Worm (Caenorhabditis elegans) whole organism, L1 larva: ENCODE results near the gene nhr-264.
"Not testable (repeated sequence)": the region's sequence is repeated elsewhere in the genome, so short reads cannot be mapped to it uniquely, and the experiment has no call there.

Source experiments
- C04F5.9 ChIP-seq: sonication (generic microtip); optimal IDR thresholded peaks from 2 replicates; lab custom pipeline; 2016; ENCODE audit warnings: missing genetic modification characterization, missing compliant biosample characterization
- C16A3.4 ChIP-seq: fragments of 150-350 bp; optimal IDR thresholded peaks from 2 replicates; lab custom pipeline; 2014; ENCODE audit warnings: missing biosample characterization, missing genetic modification characterization
- blmp-1 ChIP-seq: fragments of 150-350 bp; optimal IDR thresholded peaks from 2 replicates; lab custom pipeline; 2014; ENCODE audit warnings: missing biosample characterization, missing genetic modification characterization
- ceh-8 ChIP-seq: fragments of 200-800 bp; sonication (Bioruptor generic); optimal IDR thresholded peaks from 2 replicates; lab custom pipeline; 2018; ENCODE audit warnings: mild to moderate bottlenecking, missing genetic modification characterization, moderate library complexity, missing compliant biosample characterization
- ceh-82 ChIP-seq, 3 experiments: fragments of 150-350 bp in 1 of 3; sonication (generic microtip) in 2 of 3; optimal IDR thresholded peaks; 2 replicates each; lab custom pipeline; 2014 to 2017; ENCODE audit warnings: missing biosample characterization in 3 of 3, missing genetic modification characterization in 3 of 3
- ceh-88 ChIP-seq: fragments of 200-800 bp; sonication (Bioruptor generic); IDR thresholded peaks from 2 replicates; pipeline ENCODE4 v1.3.6; 2022; ENCODE audit warnings: missing genetic modification characterization, missing compliant biosample characterization
- ceh-90 ChIP-seq: sonication (generic microtip); optimal IDR thresholded peaks from 2 replicates; lab custom pipeline; 2016; ENCODE audit warnings: missing genetic modification characterization, missing compliant biosample characterization
- efl-1 ChIP-seq, 4 experiments: fragments of 150-350 bp; optimal IDR thresholded peaks in 3 of 4; peaks in 1 of 4; 1 replicate in 1 of 4; 2 replicates in 3 of 4; lab custom pipeline; 2014; ENCODE audit warnings: missing biosample characterization in 2 of 4, missing genetic modification characterization in 2 of 4, missing genetic modification reagents in 2 of 4
- egl-27 ChIP-seq, 2 experiments: fragments of 150-350 bp in 1 of 2; sonication (generic microtip); optimal IDR thresholded peaks; 3 replicates each; lab custom pipeline; 2017 to 2018; ENCODE audit warnings: missing biosample characterization in 2 of 2, missing genetic modification characterization in 2 of 2, missing genetic modification reagents in 2 of 2
- fos-1 ChIP-seq: fragments of 150-350 bp; optimal IDR thresholded peaks from 2 replicates; lab custom pipeline; 2014; ENCODE audit warnings: missing biosample characterization, missing genetic modification characterization
- isw-1 ChIP-seq: fragments of 200-800 bp; sonication (Bioruptor generic); IDR thresholded peaks from 2 replicates; pipeline ENCODE4 v1.3.6; 2022; ENCODE audit warnings: missing genetic modification characterization, missing compliant biosample characterization
- jun-1 ChIP-seq: fragments of 150-350 bp; optimal IDR thresholded peaks from 2 replicates; lab custom pipeline; 2014; ENCODE audit warnings: missing biosample characterization, missing genetic modification reagents, missing genetic modification characterization
- lin-13 ChIP-seq: fragments of 150-350 bp; optimal IDR thresholded peaks from 2 replicates; lab custom pipeline; 2014; ENCODE audit warnings: missing biosample characterization, missing genetic modification reagents, missing genetic modification characterization
- lin-35 ChIP-seq, 2 experiments: fragments of 150-350 bp; optimal IDR thresholded peaks; 2 replicates each; lab custom pipeline; 2014; ENCODE audit warnings: missing biosample characterization in 2 of 2, missing genetic modification characterization in 2 of 2, missing genetic modification reagents in 2 of 2
- mab-9 ChIP-seq: fragments of 200-800 bp; sonication (Bioruptor generic); IDR thresholded peaks from 2 replicates; pipeline ENCODE4 v1.3.6; 2022; ENCODE audit warnings: missing genetic modification reagents, missing genetic modification characterization, missing compliant biosample characterization
- mdl-1 ChIP-seq, 2 experiments: fragments of 150-350 bp; optimal IDR thresholded peaks; 2 replicates each; lab custom pipeline; 2014 to 2017; ENCODE audit warnings: missing biosample characterization in 2 of 2, missing genetic modification characterization in 2 of 2, inconsistent platforms in 1 of 2
- mep-1 ChIP-seq: fragments of 150-350 bp; optimal IDR thresholded peaks from 2 replicates; lab custom pipeline; 2014; ENCODE audit warnings: missing biosample characterization, missing genetic modification characterization
- nhr-12 ChIP-seq: sonication (generic microtip); optimal IDR thresholded peaks from 2 replicates; lab custom pipeline; 2017; ENCODE audit warnings: missing biosample characterization, missing genetic modification characterization
- nhr-19 ChIP-seq: fragments of 200-800 bp; sonication (Bioruptor generic); conservative IDR thresholded peaks from 2 replicates; pipeline ENCODE4 v1.3.6; 2022; ENCODE audit warnings: missing genetic modification characterization, missing compliant biosample characterization
- nhr-20 ChIP-seq: sonication (generic microtip); optimal IDR thresholded peaks from 2 replicates; lab custom pipeline; 2016; ENCODE audit warnings: mild to moderate bottlenecking, missing genetic modification characterization, missing compliant biosample characterization
- nhr-47 ChIP-seq: sonication (generic microtip); optimal IDR thresholded peaks from 2 replicates; lab custom pipeline; 2016; ENCODE audit warnings: mild to moderate bottlenecking, missing genetic modification characterization, moderate library complexity, missing compliant biosample characterization
- nhr-85 ChIP-seq: sonication (generic microtip); peaks from one replicate; lab custom pipeline; 2016; ENCODE audit warnings: missing genetic modification characterization, inconsistent platforms, missing compliant biosample characterization
- pag-3 ChIP-seq: sonication (generic microtip); optimal IDR thresholded peaks from 2 replicates; lab custom pipeline; 2017; ENCODE audit warnings: missing genetic modification characterization, mild to moderate bottlenecking, missing compliant biosample characterization, antibody characterized with exemption, borderline replicate concordance; ENCODE audit not compliant: insufficient read depth
- rnt-1 ChIP-seq: sonication (generic microtip); optimal IDR thresholded peaks from 2 replicates; lab custom pipeline; 2016; ENCODE audit warnings: mild to moderate bottlenecking, missing genetic modification characterization, moderate library complexity, missing compliant biosample characterization
- snu-23 ChIP-seq: sonication (generic microtip); optimal IDR thresholded peaks from 2 replicates; lab custom pipeline; 2016; ENCODE audit warnings: missing genetic modification characterization, missing compliant biosample characterization
- sox-4 ChIP-seq: sonication (generic microtip); optimal IDR thresholded peaks from 2 replicates; lab custom pipeline; 2016; ENCODE audit warnings: missing genetic modification characterization, missing compliant biosample characterization
- sup-37 ChIP-seq: fragments of 200-800 bp; sonication (Bioruptor generic); optimal IDR thresholded peaks from 2 replicates; lab custom pipeline; 2018; ENCODE audit warnings: mild to moderate bottlenecking, missing genetic modification characterization, missing compliant biosample characterization
- unc-30 ChIP-seq: sonication (generic microtip); optimal IDR thresholded peaks from 2 replicates; lab custom pipeline; 2017; ENCODE audit warnings: missing biosample characterization, missing genetic modification characterization
- unc-62 ChIP-seq: fragments of 150-350 bp; optimal IDR thresholded peaks from 2 replicates; lab custom pipeline; 2014; ENCODE audit warnings: missing biosample characterization, missing genetic modification reagents, missing genetic modification characterization
- unc-86 ChIP-seq: sonication (generic microtip); optimal IDR thresholded peaks from 2 replicates; lab custom pipeline; 2016; ENCODE audit warnings: missing genetic modification characterization, missing compliant biosample characterization
- xbp-1 ChIP-seq: sonication (generic microtip); optimal IDR thresholded peaks from 2 replicates; lab custom pipeline; 2016; ENCODE audit warnings: missing genetic modification characterization, missing compliant biosample characterization
- zip-4 ChIP-seq: fragments of 200-800 bp; sonication (Bioruptor generic); optimal IDR thresholded peaks from 2 replicates; lab custom pipeline; 2018; ENCODE audit warnings: mild to moderate bottlenecking, missing genetic modification characterization, moderate library complexity, missing compliant biosample characterization
- ztf-11 ChIP-seq, 2 experiments: sonication (generic microtip); optimal IDR thresholded peaks; 2 replicates each; lab custom pipeline; 2016 to 2017; ENCODE audit warnings: missing genetic modification characterization in 2 of 2, missing biosample characterization in 1 of 2, missing compliant biosample characterization in 1 of 2

nhr-264 gene

DNA sequence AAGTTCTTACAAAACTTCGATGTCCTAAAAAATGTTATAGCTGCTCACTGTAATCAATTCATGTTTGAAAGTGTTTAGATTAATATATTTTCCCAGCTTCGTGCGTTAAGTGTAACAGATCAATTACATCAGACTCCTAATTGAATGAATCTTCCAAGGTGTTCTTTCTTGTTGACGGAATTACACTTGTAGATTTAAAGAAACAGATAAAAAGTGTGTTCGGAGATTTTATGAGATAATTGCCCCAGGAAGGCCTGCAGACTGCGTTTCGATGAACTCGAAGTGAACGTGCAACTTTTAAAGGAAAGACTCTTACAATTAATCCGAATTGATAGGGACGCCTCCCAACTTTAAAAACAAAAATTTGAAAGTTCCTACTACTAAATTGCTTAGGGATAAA, 4.1 kb downstream of the nhr-264 start (continued):
- no peak for TF ChIP-seq jun-1

DNA sequence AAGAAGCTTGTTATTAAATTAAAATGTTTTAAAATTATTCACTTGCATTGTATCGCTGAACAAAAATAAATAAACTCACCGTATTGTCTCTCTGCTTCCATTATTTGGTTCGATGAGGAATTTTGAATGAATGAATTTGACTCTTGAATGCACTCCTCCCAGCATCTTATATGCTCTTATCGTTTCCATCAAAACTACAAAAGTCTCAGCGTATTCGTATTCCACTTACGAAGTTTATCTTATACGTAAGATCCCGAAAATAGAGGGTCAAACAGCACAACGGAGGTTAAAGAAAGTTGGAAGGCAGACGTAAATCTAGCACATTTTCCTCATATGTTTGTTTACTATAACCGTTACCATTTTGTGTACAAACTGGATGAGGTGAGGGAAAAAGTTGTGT, 7.4 kb downstream of the nhr-264 start, which contains the start of gene nhr-267:
Gene nhr-267 (minus strand): TSS at position 101 of the 400 bp plus-strand sequence.
- not testable (repeated sequence) for TF ChIP-seq sup-37 (GFP tag; lab: Kevin White, UChicago); lin-35 (GFP tag; optimal IDR thresholded peaks at IDR 0.05; lab: Kevin White, UChicago); ceh-8

DNA sequence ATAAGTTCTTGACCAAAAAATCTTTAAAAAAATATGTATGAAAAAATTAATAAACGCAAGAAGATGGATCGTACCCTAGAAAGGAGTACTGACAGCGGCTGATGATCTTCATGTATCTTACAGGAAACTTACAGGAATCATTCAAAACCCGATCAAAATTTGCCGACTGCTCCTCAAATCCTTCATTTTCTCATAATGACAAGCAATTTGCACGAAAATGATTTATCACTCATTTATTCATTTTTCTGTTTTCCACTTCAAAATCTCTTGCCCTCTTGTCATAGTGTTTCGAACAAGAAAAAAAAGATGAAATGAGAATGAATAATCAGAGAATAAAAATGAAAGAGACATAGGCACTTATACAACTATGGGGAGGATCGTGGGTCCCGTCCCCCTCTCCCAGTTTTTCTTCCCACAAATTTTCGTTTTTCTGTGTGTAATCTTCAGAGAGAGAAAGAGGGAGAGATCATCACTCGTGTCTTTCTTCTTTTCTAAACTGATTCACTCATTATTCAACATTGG, 19.7 kb downstream of the nhr-264 start, which contains the start of gene nmy-3:
Gene nmy-3 (plus strand): TSS at position 472 of the 522 bp plus-strand sequence.
- TF ChIP-seq C16A3.4 (tag; lab: Kevin White, UChicago) (no peak), mab-9 (GFP tag; lab: Robert Waterston, UW) (no peak), zip-4 (GFP tag; lab: Kevin White, UChicago) (no peak), lin-13 (GFP tag; lab: Kevin White, UChicago) (no peak), egl-27 (tag; optimal IDR thresholded peaks at IDR 0.05; lab: Kevin White, UChicago) (no peak), xbp-1 (tag; lab: Kevin White, UChicago) (no peak), nhr-12 (no peak)

DNA sequence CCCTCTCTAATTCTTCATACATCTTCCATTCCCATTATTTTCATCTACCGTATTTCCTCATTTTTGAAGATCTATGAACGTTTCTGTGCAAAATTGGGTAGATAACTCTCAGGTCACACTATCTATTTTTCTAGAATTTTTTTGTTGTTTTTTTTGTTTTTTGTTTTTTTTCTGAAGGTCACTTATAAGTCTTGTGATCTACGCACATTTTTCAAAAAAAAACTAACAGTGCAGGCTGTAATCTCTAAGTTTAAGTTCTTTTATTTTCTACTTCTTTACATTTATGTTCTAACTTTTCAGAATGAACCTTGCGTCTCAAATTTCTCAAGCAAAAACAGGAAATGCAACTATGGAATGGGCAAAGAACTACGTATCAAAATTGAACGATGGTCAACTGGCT, 23.9 kb downstream of the nhr-264 start, which contains the start of gene flh-3:
Gene flh-3 (plus strand): TSS at position 301 of the 400 bp plus-strand sequence.
- TF ChIP-seq nhr-47 (tag; lab: Kevin White, UChicago), result no peak
- no peak for TF ChIP-seq ceh-90 (tag; lab: Kevin White, UChicago)
- no peak for TF ChIP-seq nhr-19 (GFP tag; lab: Robert Waterston, UW)
- TF ChIP-seq fos-1 (tag; lab: Kevin White, UChicago), result no peak
- no peak for TF ChIP-seq unc-62 (GFP tag; lab: Kevin White, UChicago)
- no peak for TF ChIP-seq pag-3
- no peak for TF ChIP-seq nhr-12
- no peak for TF ChIP-seq sox-4 (tag; lab: Kevin White, UChicago)
- no peak for TF ChIP-seq blmp-1
- TF ChIP-seq snu-23, result no peak
- no peak for TF ChIP-seq C04F5.9 (tag; lab: Kevin White, UChicago)
- TF ChIP-seq ceh-82 (tag; optimal IDR thresholded peaks at IDR 0.05; lab: Kevin White, UChicago), result no peak
- TF ChIP-seq ceh-88 (GFP tag; lab: Robert Waterston, UW), result no peak
- TF ChIP-seq nhr-20 (tag; lab: Kevin White, UChicago), result no peak
- no peak for TF ChIP-seq mep-1 (tag; lab: Kevin White, UChicago)
- TF ChIP-seq unc-86 (tag; lab: Kevin White, UChicago), result no peak
- TF ChIP-seq isw-1 (GFP tag; lab: Robert Waterston, UW), result no peak
- TF ChIP-seq zip-4 (GFP tag; lab: Kevin White, UChicago), result no peak
- TF ChIP-seq mdl-1 (tag; optimal IDR thresholded peaks at IDR 0.05; lab: Kevin White, UChicago), result no peak
- TF ChIP-seq, all 84 proteins: peak for 0

DNA sequence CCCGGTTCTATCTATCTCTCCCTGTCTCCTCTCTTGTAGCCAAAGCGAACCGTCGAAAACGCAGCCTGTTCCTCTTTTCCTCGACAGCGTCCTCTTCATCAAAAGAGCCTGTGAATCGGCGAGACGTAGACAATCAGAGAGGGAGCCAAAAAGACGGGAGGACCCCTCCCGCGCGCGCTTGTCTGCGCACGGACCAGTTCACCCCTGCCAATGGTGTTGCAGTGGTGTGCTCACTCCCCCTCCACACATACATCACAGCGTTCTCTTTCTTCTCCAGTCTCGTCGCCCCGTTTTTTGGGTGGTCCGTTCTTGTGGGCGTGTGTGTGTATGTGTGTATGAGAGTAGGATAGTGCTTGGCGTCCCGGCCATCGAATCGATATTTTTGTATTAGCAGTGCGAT, 24.8 kb downstream of the nhr-264 start:
- TF ChIP-seq ztf-11 (tag; optimal IDR thresholded peaks at IDR 0.05; lab: Kevin White, UChicago), result peak in 1 of 2 experiments; percentile 28
- no peak for TF ChIP-seq efl-1 (optimal IDR thresholded peaks at IDR 0.05; lab: Kevin White, UChicago)
- peak in 1 of 2 experiments; percentile 11 for TF ChIP-seq efl-1 (GFP tag; optimal IDR thresholded peaks at IDR 0.05 in 1 of 2; lab: Kevin White, UChicago)
- no peak for TF ChIP-seq rnt-1 (tag; lab: Kevin White, UChicago)
- no peak for TF ChIP-seq unc-30 (tag; lab: Kevin White, UChicago)
- TF ChIP-seq nhr-12, result no peak
- no peak for TF ChIP-seq nhr-85 (tag; lab: Kevin White, UChicago)
